Worm (Caenorhabditis elegans) whole organism, young adult: ENCODE results near the gene ZK546.19.

ENCODE experiments used
- athp-1 ChIP-seq: sonication (generic microtip); optimal IDR thresholded peaks from 2 replicates; lab custom pipeline; 2017; ENCODE audit warnings: mild to moderate bottlenecking, missing genetic modification characterization, missing compliant biosample characterization
- madf-3 ChIP-seq: fragments of 200-800 bp; sonication (Bioruptor generic); IDR thresholded peaks from 2 replicates; pipeline ENCODE4 v1.3.6; 2022; ENCODE audit warnings: missing genetic modification reagents, missing genetic modification characterization, missing compliant biosample characterization
- unc-62 ChIP-seq: fragments of 150-350 bp; optimal IDR thresholded peaks from 2 replicates; lab custom pipeline; 2014; ENCODE audit warnings: missing biosample characterization, missing genetic modification reagents, missing genetic modification characterization

ce11 chrII:4946775-4947174 is 5.2 kb downstream of the ZK546.19 start:
- no peak for TF ChIP-seq unc-62 (GFP tag; lab: Kevin White, UChicago)
- TF ChIP-seq madf-3 (GFP tag; lab: Robert Waterston, UW), result no peak
- TF ChIP-seq athp-1 (tag; lab: Kevin White, UChicago), result no peak
